Worm (Caenorhabditis elegans): ENCODE data around the gene R144.6.

DNA sequence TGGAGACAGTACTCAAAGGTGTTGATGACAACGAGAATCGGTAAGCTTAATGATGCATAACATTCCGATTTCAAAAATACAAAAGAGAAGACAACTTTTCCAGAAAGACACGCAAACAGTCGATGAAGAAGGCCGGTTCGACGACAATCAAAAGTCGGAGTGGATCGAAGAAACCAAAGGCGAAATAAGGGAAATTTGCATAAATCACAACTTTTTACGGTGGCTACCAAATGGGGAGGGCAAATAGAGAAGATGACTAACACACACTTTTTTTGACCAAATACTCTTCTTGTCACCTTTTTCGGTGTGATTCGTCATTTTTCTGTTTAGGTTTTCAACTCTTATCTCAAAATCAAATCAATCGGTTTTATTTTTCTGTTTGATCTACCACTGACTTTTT is 31.6 kb upstream of the R144.6 start, which contains the start of gene C45G9.6:
- TF ChIP-seq lin-13 (GFP tag; optimal IDR thresholded peaks at IDR 0.05) (no peak), nhr-11 (tag; optimal IDR thresholded peaks at IDR 0.05) (no peak), egl-27 (tag; optimal IDR thresholded peaks at IDR 0.05) (no peak), nhr-129 (tag; optimal IDR thresholded peaks at IDR 0.05) (no peak), sma-9 (GFP tag; optimal IDR thresholded peaks at IDR 0.05) (no peak), sma-9 (tag; optimal IDR thresholded peaks at IDR 0.05) (no peak)

Data from whole organism, L2 larva.